Worm (Caenorhabditis elegans) whole organism, midembryonic: ENCODE data around the gene ZC190.7.

Experiments used
- T22C8.4 ChIP-seq: fragments of 200-800 bp; sonication (Bioruptor generic); IDR thresholded peaks from 2 replicates; pipeline ENCODE4 v1.3.6; 2022; ENCODE audit warnings: missing genetic modification characterization, missing compliant biosample characterization
- cog-1 ChIP-seq: sonication (generic microtip); optimal IDR thresholded peaks from 2 replicates; lab custom pipeline; 2016; ENCODE audit warnings: missing genetic modification characterization, missing compliant biosample characterization
- flt-1 ChIP-seq: fragments of 200-800 bp; sonication (Bioruptor generic); IDR thresholded peaks from 2 replicates; pipeline ENCODE4 v1.3.6; 2022; ENCODE audit warnings: missing genetic modification characterization, missing compliant biosample characterization
- klf-2 ChIP-seq: fragments of 200-800 bp; sonication (Bioruptor generic); conservative IDR thresholded peaks from 2 replicates; pipeline ENCODE4 v1.3.6; 2022; ENCODE audit warnings: missing genetic modification reagents, missing genetic modification characterization, missing compliant biosample characterization
- med-1 ChIP-seq: sonication (generic microtip); optimal IDR thresholded peaks from 2 replicates; lab custom pipeline; 2017; ENCODE audit warnings: missing genetic modification characterization, mild to moderate bottlenecking, missing compliant biosample characterization, antibody characterized with exemption, missing genetic modification reagents; ENCODE audit not compliant: insufficient read depth
- ref-1 ChIP-seq: fragments of 200-800 bp; sonication (Bioruptor generic); conservative IDR thresholded peaks from 2 replicates; pipeline ENCODE4 v1.3.6; 2022; ENCODE audit warnings: missing genetic modification reagents, missing genetic modification characterization, missing compliant biosample characterization
- tab-1 ChIP-seq: fragments of 200-800 bp; sonication (Bioruptor generic); IDR thresholded peaks from 2 replicates; pipeline ENCODE4 v1.3.6; 2022; ENCODE audit warnings: missing genetic modification characterization, missing compliant biosample characterization
- ztf-23 ChIP-seq: fragments of 200-800 bp; sonication (Bioruptor generic); IDR thresholded peaks from 2 replicates; pipeline ENCODE4 v1.3.6; 2022; ENCODE audit warnings: missing genetic modification reagents, missing genetic modification characterization, missing compliant biosample characterization
- ztf-29 ChIP-seq: fragments of 200-800 bp; sonication (Bioruptor generic); IDR thresholded peaks from 2 replicates; pipeline ENCODE4 v1.3.6; 2022; ENCODE audit warnings: missing genetic modification reagents, missing genetic modification characterization, missing compliant biosample characterization

ce11 chrV:8727077-8727476 is 40.4 kb upstream of the ZC190.7 start, which contains the start of gene ZC196.9:
- TF ChIP-seq med-1 (GFP tag; lab: Kevin White, UChicago) (no peak), ztf-29 (no peak), cog-1 (tag; lab: Kevin White, UChicago) (no peak), flt-1 (GFP tag; lab: Robert Waterston, UW) (no peak), ref-1 (GFP tag; lab: Robert Waterston, UW) (no peak), klf-2 (no peak), tab-1 (GFP tag; lab: Robert Waterston, UW) (no peak), ztf-23 (GFP tag; lab: Robert Waterston, UW) (no peak), T22C8.4 (GFP tag; lab: Robert Waterston, UW) (no peak)
